Worm (Caenorhabditis elegans) whole organism, L4/young adult: ENCODE measurements around the gene cut-2.

Experiments
- W03F9.2 ChIP-seq: fragments of 150-350 bp; optimal IDR thresholded peaks from 2 replicates; lab custom pipeline; 2014; ENCODE audit warnings: missing biosample characterization, missing genetic modification characterization
- dao-5 ChIP-seq: sonication (generic microtip); optimal IDR thresholded peaks from 2 replicates; lab custom pipeline; 2016; ENCODE audit warnings: missing genotype, missing genetic modification characterization, moderate library complexity, missing compliant biosample characterization
- him-1 ChIP-seq: sonication (generic microtip); optimal IDR thresholded peaks from 2 replicates; lab custom pipeline; 2016; ENCODE audit warnings: missing genotype, missing genetic modification reagents, missing genetic modification characterization, missing compliant biosample characterization

ce11 chrV:13411992-13412298 is 2.8 kb upstream of the cut-2 start:
- TF ChIP-seq W03F9.2 (tag; lab: Kevin White, UChicago) = no peak
- no peak for TF ChIP-seq dao-5
- no peak for TF ChIP-seq him-1
